Worm (Caenorhabditis elegans): ENCODE measurements around the gene spv-1.
A peak's percentile ranks its signal among the peaks of the same experiment; 100 is the strongest.

The spv-1 gene

DNA sequence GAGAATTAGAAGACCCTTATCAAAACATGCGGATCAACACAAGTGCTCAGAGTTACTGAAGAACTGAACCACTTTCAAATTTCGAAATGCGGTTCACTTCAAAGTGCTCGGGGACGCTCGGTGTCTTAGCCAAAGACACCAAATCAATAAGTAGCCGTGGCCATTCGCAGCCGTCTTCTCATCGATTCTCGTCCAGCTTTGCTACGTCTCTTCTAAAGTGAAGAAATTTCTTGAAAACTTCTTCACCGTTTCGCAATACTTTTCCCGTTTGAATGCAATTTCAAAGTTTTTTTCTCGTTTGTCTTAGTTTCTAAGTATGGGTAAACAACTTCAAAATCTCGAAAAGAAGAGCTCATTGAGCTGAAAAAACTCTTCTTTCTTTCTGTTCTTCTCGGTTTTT is 43.6 kb downstream of the spv-1 start (continued):
- no peak for TF ChIP-seq F55B11.4 (tag; optimal IDR thresholded peaks at IDR 0.05; ENCODE audit: borderline replicate concordance, insufficient read depth)

DNA sequence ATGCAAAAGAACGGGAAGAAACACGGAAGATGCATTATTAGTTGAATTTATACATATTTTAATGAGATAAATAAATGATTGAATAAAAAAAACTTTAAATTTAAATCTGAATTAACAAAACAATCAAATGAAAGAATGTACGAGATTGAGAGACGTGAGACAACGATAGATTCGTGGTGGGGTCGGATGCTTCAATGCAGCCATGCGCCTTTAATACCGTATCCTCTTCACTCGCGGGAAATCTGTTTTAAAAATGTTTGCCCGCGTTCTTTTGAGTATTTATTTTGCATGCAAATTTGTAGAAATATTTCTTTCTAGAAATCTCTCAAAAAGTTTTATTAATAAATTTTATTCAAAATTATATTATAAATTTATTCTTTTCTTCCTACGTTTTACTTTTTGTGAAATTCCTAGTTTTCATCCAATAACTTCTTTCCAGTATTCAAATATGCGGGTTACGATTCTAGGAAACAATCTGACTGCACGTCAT is 48.1 kb downstream of the spv-1 start, which contains the start of gene perm-1:
TSS of gene perm-1 (plus strand) at position 440 of the 490 bp plus-strand sequence.
- TF ChIP-seq lsl-1 (GFP tag; optimal IDR thresholded peaks at IDR 0.05), result peak; percentile 98
- TF ChIP-seq athp-1 (tag; optimal IDR thresholded peaks at IDR 0.05), result peak; percentile 86
- TF ChIP-seq K12H6.12 (tag; optimal IDR thresholded peaks at IDR 0.05), result no peak
- no peak for TF ChIP-seq lin-26 (GFP tag; IDR thresholded peaks at IDR 0.05)
- no peak for TF ChIP-seq ztf-25 (GFP tag; IDR thresholded peaks at IDR 0.05)
- TF ChIP-seq aptf-2 (GFP tag; conservative IDR thresholded peaks at IDR 0.05), result no peak
- TF ChIP-seq D2030.7 (GFP tag; IDR thresholded peaks at IDR 0.05), result peak; percentile 96
- TF ChIP-seq F37B4.10 (GFP tag; IDR thresholded peaks at IDR 0.05), result no peak
- TF ChIP-seq ZK185.1 (tag; optimal IDR thresholded peaks at IDR 0.05; ENCODE audit: poor library complexity, severe bottlenecking), result no peak
- peak; percentile 93 for TF ChIP-seq tlf-1 (GFP tag; optimal IDR thresholded peaks at IDR 0.05)
- peak; percentile 98 for TF ChIP-seq F33H1.4 (GFP tag; IDR thresholded peaks at IDR 0.05)
- TF ChIP-seq madf-6 (GFP tag; IDR thresholded peaks at IDR 0.05), result peak; percentile 99
- TF ChIP-seq dpl-1 (GFP tag; optimal IDR thresholded peaks at IDR 0.05), result peak; percentile 87
- TF ChIP-seq cebp-2 (GFP tag; IDR thresholded peaks at IDR 0.05), result no peak
- TF ChIP-seq F23B12.7 (tag; optimal IDR thresholded peaks at IDR 0.05; ENCODE audit: insufficient read depth), result peak; percentile 37
- TF ChIP-seq tbx-9 (tag; optimal IDR thresholded peaks at IDR 0.05; ENCODE audit: borderline replicate concordance), result no peak
- TF ChIP-seq repo-1 (tag; optimal IDR thresholded peaks at IDR 0.05), result no peak
- TF ChIP-seq snpc-4 (GFP tag; optimal IDR thresholded peaks at IDR 0.05), result peak; percentile 64
- TF ChIP-seq snpc-4 (tag; optimal IDR thresholded peaks at IDR 0.05), result peak in 2 of 4 experiments; percentile 57 to 60
- peak; percentile 94 for TF ChIP-seq snpc-3.4 (tag; optimal IDR thresholded peaks at IDR 0.05)
- TF ChIP-seq hrde-1 (tag; optimal IDR thresholded peaks at IDR 0.05; ENCODE audit: borderline replicate concordance), result peak; percentile 47
- peak; percentile 65; the same call in 1 of the 2 replicates for TF ChIP-seq mcd-1 (GFP tag; IDR thresholded peaks at IDR 0.05)
- peak; percentile 61 for TF ChIP-seq tbp1 (GFP tag; optimal IDR thresholded peaks at IDR 0.05)
- peak; percentile 44 for TF ChIP-seq ztf-18 (tag; optimal IDR thresholded peaks at IDR 0.05)
- TF ChIP-seq pbrm-1 (GFP tag; IDR thresholded peaks at IDR 0.05), result peak; percentile 57
- no peak for TF ChIP-seq rec-8 (tag; optimal IDR thresholded peaks at IDR 0.05)
- TF ChIP-seq him-1 (tag; optimal IDR thresholded peaks at IDR 0.05), result peak; percentile 44
- no peak for TF ChIP-seq ceh-27 (GFP tag; optimal IDR thresholded peaks at IDR 0.05)
- peak; percentile 71; the same call in 1 of the 2 replicates for TF ChIP-seq ztf-28 (GFP tag; IDR thresholded peaks at IDR 0.05)
- TF ChIP-seq F55B11.4 (tag; optimal IDR thresholded peaks at IDR 0.05; ENCODE audit: borderline replicate concordance, insufficient read depth), result no peak
- peak; percentile 87 for TF ChIP-seq F49E8.2 (tag; optimal IDR thresholded peaks at IDR 0.05; ENCODE audit: insufficient read depth)
- TF ChIP-seq C17E4.6 (GFP tag; IDR thresholded peaks at IDR 0.05), result 0 out of 2 replicates have a peak, but pooled peaks have one; percentile 60
- TF ChIP-seq Y95B8A.8 (GFP tag; IDR thresholded peaks at IDR 0.05), result peak; percentile 92
- no peak for TF ChIP-seq let-607 (tag; optimal IDR thresholded peaks at IDR 0.05)
- TF ChIP-seq nhr-80 (tag; optimal IDR thresholded peaks at IDR 0.05), result no peak
- TF ChIP-seq lin-54 (GFP tag; optimal IDR thresholded peaks at IDR 0.05), result peak; percentile 89
- no peak for TF ChIP-seq mes-4 (tag; optimal IDR thresholded peaks at IDR 0.05)
- no peak for TF ChIP-seq F52B5.7 (tag; optimal IDR thresholded peaks at IDR 0.05)
- peak; percentile 36; the same call in 1 of the 2 replicates for TF ChIP-seq lir-1 (GFP tag; conservative IDR thresholded peaks at IDR 0.05)
- peak; percentile 75 for TF ChIP-seq B0336.3 (GFP tag; IDR thresholded peaks at IDR 0.05)
- peak; percentile 81 for TF ChIP-seq ekl-4 (GFP tag; IDR thresholded peaks at IDR 0.05)
- TF ChIP-seq K11D2.4 (GFP tag; IDR thresholded peaks at IDR 0.05), result no peak
- no peak for TF ChIP-seq sdz-38 (tag; optimal IDR thresholded peaks at IDR 0.05)
- TF ChIP-seq attf-3 (GFP tag; conservative IDR thresholded peaks at IDR 0.05), result peak; percentile 51; the same call in 1 of the 2 replicates
- no peak for TF ChIP-seq ztf-26 (tag; optimal IDR thresholded peaks at IDR 0.05)
